Worm (Caenorhabditis elegans) whole organism, late embryonic: Measurements from ENCODE around the gene dpf-4.
A peak's percentile ranks its signal among the peaks of the same experiment; 100 is the strongest.

Experiments
- C08G9.2 ChIP-seq: sonication (generic microtip); optimal IDR thresholded peaks from 2 replicates; lab custom pipeline; 2016; ENCODE audit warnings: mild to moderate bottlenecking, missing genetic modification characterization, moderate library complexity, missing compliant biosample characterization
- C38D4.7 ChIP-seq: fragments of 200-800 bp; sonication (Bioruptor generic); optimal IDR thresholded peaks from 2 replicates; lab custom pipeline; 2018; ENCODE audit warnings: mild to moderate bottlenecking, missing genetic modification characterization, moderate library complexity, missing compliant biosample characterization
- K02D7.2 ChIP-seq: sonication (generic microtip); optimal IDR thresholded peaks from 2 replicates; lab custom pipeline; 2017; ENCODE audit warnings: mild to moderate bottlenecking, missing genetic modification characterization, missing compliant biosample characterization
- T23F11.4 ChIP-seq: fragments of 200-800 bp; sonication (Bioruptor generic); optimal IDR thresholded peaks from 2 replicates; lab custom pipeline; 2018; ENCODE audit warnings: mild to moderate bottlenecking, missing genetic modification characterization, missing compliant biosample characterization
- ama-1 ChIP-seq: fragments of 150-350 bp; optimal IDR thresholded peaks from 2 replicates; lab custom pipeline; 2014
- ceh-18 ChIP-seq: sonication (generic microtip); optimal IDR thresholded peaks from 2 replicates; lab custom pipeline; 2016; ENCODE audit warnings: missing genetic modification characterization, missing compliant biosample characterization
- ceh-19 ChIP-seq: fragments of 200-800 bp; sonication (Bioruptor generic); optimal IDR thresholded peaks from 2 replicates; lab custom pipeline; 2018; ENCODE audit warnings: mild to moderate bottlenecking, missing genetic modification characterization, missing compliant biosample characterization
- ceh-22 ChIP-seq: sonication (generic microtip); optimal IDR thresholded peaks from 2 replicates; lab custom pipeline; 2017; ENCODE audit warnings: missing biosample characterization, missing genetic modification characterization
- ceh-34 ChIP-seq: sonication (generic microtip); optimal IDR thresholded peaks from 2 replicates; lab custom pipeline; 2016; ENCODE audit warnings: mild to moderate bottlenecking, missing genetic modification characterization, missing compliant biosample characterization
- ceh-48 ChIP-seq: sonication (generic microtip); optimal IDR thresholded peaks from 2 replicates; lab custom pipeline; 2016; ENCODE audit warnings: missing genetic modification characterization, inconsistent platforms, missing compliant biosample characterization
- ceh-6 ChIP-seq: fragments of 200-800 bp; sonication (Bioruptor generic); optimal IDR thresholded peaks from 2 replicates; lab custom pipeline; 2018; ENCODE audit warnings: mild to moderate bottlenecking, missing genetic modification characterization, missing compliant biosample characterization
- ceh-9 ChIP-seq: sonication (generic microtip); optimal IDR thresholded peaks from 2 replicates; lab custom pipeline; 2016; ENCODE audit warnings: mild to moderate bottlenecking, missing genetic modification characterization, inconsistent platforms, missing compliant biosample characterization
- dve-1 ChIP-seq: sonication (generic microtip); optimal IDR thresholded peaks from 2 replicates; lab custom pipeline; 2017; ENCODE audit warnings: antibody characterized with exemption, mild to moderate bottlenecking, missing genetic modification characterization, missing compliant biosample characterization
- elt-2 ChIP-seq: sonication (generic microtip); optimal IDR thresholded peaks from 2 replicates; lab custom pipeline; 2016; ENCODE audit warnings: missing genetic modification reagents, missing genetic modification characterization, missing compliant biosample characterization
- ets-4 ChIP-seq: sonication (generic microtip); optimal IDR thresholded peaks from 2 replicates; lab custom pipeline; 2016; ENCODE audit warnings: missing genetic modification characterization, missing compliant biosample characterization
- fkh-6 ChIP-seq: sonication (generic microtip); optimal IDR thresholded peaks from 2 replicates; lab custom pipeline; 2016; ENCODE audit warnings: missing genetic modification characterization, missing compliant biosample characterization
- hlh-13 ChIP-seq: fragments of 200-800 bp; sonication (Bioruptor generic); optimal IDR thresholded peaks from 2 replicates; lab custom pipeline; 2018; ENCODE audit warnings: mild to moderate bottlenecking, missing genetic modification characterization, missing compliant biosample characterization
- hlh-15 ChIP-seq: sonication (generic microtip); optimal IDR thresholded peaks from 2 replicates; lab custom pipeline; 2016; ENCODE audit warnings: missing genetic modification characterization, missing compliant biosample characterization
- hlh-30 ChIP-seq: sonication (generic microtip); optimal IDR thresholded peaks from 2 replicates; lab custom pipeline; 2017; ENCODE audit warnings: antibody characterized with exemption, missing genetic modification characterization, missing compliant biosample characterization; ENCODE audit not compliant: insufficient read depth
- hlh-6 ChIP-seq: sonication (generic microtip); optimal IDR thresholded peaks from 2 replicates; lab custom pipeline; 2016; ENCODE audit warnings: missing genotype, missing genetic modification characterization, missing compliant biosample characterization
- lim-6 ChIP-seq: sonication (generic microtip); optimal IDR thresholded peaks from 2 replicates; lab custom pipeline; 2016; ENCODE audit warnings: missing genetic modification characterization, missing compliant biosample characterization
- lin-11 ChIP-seq: fragments of 200-800 bp; sonication (Bioruptor generic); optimal IDR thresholded peaks from 2 replicates; lab custom pipeline; 2018; ENCODE audit warnings: mild to moderate bottlenecking, missing genetic modification characterization, missing compliant biosample characterization
- madf-2 ChIP-seq: sonication (generic microtip); optimal IDR thresholded peaks from 2 replicates; lab custom pipeline; 2017; ENCODE audit warnings: missing genetic modification characterization, missing compliant biosample characterization
- mec-3 ChIP-seq: sonication (generic microtip); optimal IDR thresholded peaks from 2 replicates; lab custom pipeline; 2016; ENCODE audit warnings: borderline replicate concordance, missing genetic modification characterization, missing compliant biosample characterization
- nfya-1 ChIP-seq: sonication (generic microtip); optimal IDR thresholded peaks from 2 replicates; lab custom pipeline; 2017; ENCODE audit warnings: missing genetic modification characterization, mild to moderate bottlenecking, missing compliant biosample characterization, antibody characterized with exemption, moderate library complexity
- nhr-11 ChIP-seq: fragments of 150-350 bp; optimal IDR thresholded peaks from 2 replicates; lab custom pipeline; 2014; ENCODE audit warnings: missing biosample characterization, missing genetic modification characterization
- nhr-232 ChIP-seq: sonication (generic microtip); optimal IDR thresholded peaks from 2 replicates; lab custom pipeline; 2016; ENCODE audit warnings: missing genetic modification characterization, missing compliant biosample characterization
- npax-4 ChIP-seq: sonication (generic microtip); optimal IDR thresholded peaks from 2 replicates; lab custom pipeline; 2016; ENCODE audit warnings: missing genetic modification characterization, missing compliant biosample characterization
- pag-3 ChIP-seq: sonication (generic microtip); optimal IDR thresholded peaks from 2 replicates; lab custom pipeline; 2016; ENCODE audit warnings: missing compliant biosample characterization, missing genetic modification characterization, borderline replicate concordance
- pat-9 ChIP-seq: fragments of 200-800 bp; sonication (Bioruptor generic); optimal IDR thresholded peaks from 2 replicates; lab custom pipeline; 2018; ENCODE audit warnings: mild to moderate bottlenecking, missing genetic modification characterization, moderate library complexity, missing compliant biosample characterization
- pax-1 ChIP-seq: fragments of 150-350 bp; optimal IDR thresholded peaks from 2 replicates; lab custom pipeline; 2014; ENCODE audit warnings: missing biosample characterization, missing genetic modification characterization
- rnt-1 ChIP-seq: sonication (generic microtip); optimal IDR thresholded peaks from 2 replicates; lab custom pipeline; 2016; ENCODE audit warnings: missing genetic modification characterization, missing compliant biosample characterization
- sdc-2 ChIP-seq: sonication (generic microtip); optimal IDR thresholded peaks from 2 replicates; lab custom pipeline; 2016; ENCODE audit warnings: missing genotype, missing genetic modification characterization, missing compliant biosample characterization
- sox-4 ChIP-seq: sonication (generic microtip); optimal IDR thresholded peaks from 2 replicates; lab custom pipeline; 2017; ENCODE audit warnings: mild to moderate bottlenecking, missing genetic modification characterization, inconsistent platforms, missing compliant biosample characterization
- syd-9 ChIP-seq: sonication (generic microtip); optimal IDR thresholded peaks from 2 replicates; lab custom pipeline; 2016; ENCODE audit warnings: mild to moderate bottlenecking, missing genetic modification characterization, moderate library complexity, missing compliant biosample characterization
- tbx-7 ChIP-seq: sonication (generic microtip); optimal IDR thresholded peaks from 2 replicates; lab custom pipeline; 2016; ENCODE audit warnings: missing genotype, missing genetic modification characterization, missing compliant biosample characterization
- unc-3 ChIP-seq, 2 experiments: fragments of 200-800 bp in 1 of 2; sonication (Bioruptor generic) in 1 of 2; sonication (generic microtip) in 1 of 2; conservative IDR thresholded peaks in 1 of 2; optimal IDR thresholded peaks in 1 of 2; 2 replicates each; pipeline versions ENCODE4 v1.3.6 to Lab custom; 2016 to 2022; ENCODE audit warnings: missing compliant biosample characterization in 2 of 2, missing genetic modification characterization in 2 of 2, missing genetic modification reagents in 1 of 2
- unc-42 ChIP-seq: sonication (generic microtip); optimal IDR thresholded peaks from 2 replicates; lab custom pipeline; 2016; ENCODE audit warnings: missing genotype, missing genetic modification characterization, missing compliant biosample characterization
- unc-55 ChIP-seq: sonication (generic microtip); optimal IDR thresholded peaks from 2 replicates; lab custom pipeline; 2017; ENCODE audit warnings: missing biosample characterization, missing genetic modification reagents, missing genetic modification characterization
- unc-86 ChIP-seq: sonication (generic microtip); optimal IDR thresholded peaks from 2 replicates; lab custom pipeline; 2016; ENCODE audit warnings: missing genetic modification characterization, missing compliant biosample characterization
- ztf-16 ChIP-seq: sonication (generic microtip); optimal IDR thresholded peaks from 2 replicates; lab custom pipeline; 2017; ENCODE audit warnings: missing genetic modification characterization, missing compliant biosample characterization

Gene dpf-4

DNA sequence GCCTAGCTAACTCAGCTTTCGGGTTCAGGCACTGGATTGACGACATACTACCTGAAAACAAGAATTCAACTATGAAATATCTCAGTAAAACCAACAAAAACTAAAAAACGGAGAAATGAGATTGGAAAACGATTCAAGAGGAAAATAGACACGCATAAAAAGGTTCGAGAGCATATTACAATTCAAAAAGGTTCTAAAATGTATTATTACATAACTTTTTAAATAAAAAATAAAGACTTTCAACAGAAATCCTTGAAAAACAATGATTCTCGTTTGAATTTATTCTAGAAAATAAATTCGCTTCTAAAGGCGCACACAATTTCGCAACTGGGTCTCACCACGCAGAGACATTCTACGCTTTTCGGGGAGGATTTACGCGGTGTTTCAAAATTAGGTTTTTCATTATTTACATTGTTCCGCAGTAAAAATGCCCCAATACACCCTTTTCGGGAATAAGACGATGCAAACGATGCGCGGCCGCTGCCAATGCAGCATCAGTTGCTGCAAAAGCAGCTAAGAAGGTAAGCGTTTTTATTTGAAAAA lies 3.4 kb upstream of the dpf-4 start, which contains the start of the genes cct-6 and alh-9 (continued):
- TF ChIP-seq ceh-48 (no peak), dve-1 (tag; lab: Kevin White, UChicago) (peak; percentile 64), tbx-7 (tag; lab: Kevin White, UChicago) (no peak), madf-2 (no peak), ceh-34 (tag; lab: Kevin White, UChicago) (peak; percentile 7), ceh-9 (no peak), hlh-6 (tag; lab: Kevin White, UChicago) (no peak), nhr-232 (tag; lab: Kevin White, UChicago) (no peak), ceh-6 (GFP tag; lab: Kevin White, UChicago) (no peak), T23F11.4 (GFP tag; lab: Kevin White, UChicago) (no peak), ceh-22 (tag; lab: Kevin White, UChicago) (no peak), C08G9.2 (no peak), hlh-15 (no peak), ceh-18 (tag; lab: Kevin White, UChicago) (peak; percentile 39), sox-4 (tag; lab: Kevin White, UChicago) (no peak), nfya-1 (tag; lab: Kevin White, UChicago) (peak; percentile 76), ceh-19 (GFP tag; lab: Kevin White, UChicago) (no peak), ztf-16 (tag; lab: Kevin White, UChicago) (no peak), npax-4 (tag; lab: Kevin White, UChicago) (no peak), lim-6 (tag; lab: Kevin White, UChicago) (no peak), K02D7.2 (tag; lab: Kevin White, UChicago) (no peak), pat-9 (tag; lab: Kevin White, UChicago) (no peak), pax-1 (tag; lab: Kevin White, UChicago) (peak; percentile 82), pag-3 (tag; lab: Kevin White, UChicago) (no peak), lin-11 (no peak), hlh-13 (GFP tag; lab: Kevin White, UChicago) (no peak), syd-9 (tag; lab: Kevin White, UChicago) (no peak), nhr-11 (tag; lab: Kevin White, UChicago) (no peak), fkh-6 (no peak), unc-86 (tag; lab: Kevin White, UChicago) (peak; percentile 26)
- TF ChIP-seq, all 69 proteins: peak for 12

ce11 chrIII:5863774-5864173 lies 4.7 kb downstream of the dpf-4 start, which contains the start of gene dnpp-1:
Gene dnpp-1, minus strand, starts transcription at chrIII:5863803.
- TF ChIP-seq madf-2: no peak
- TF ChIP-seq elt-2 (tag; lab: Kevin White, UChicago): peak; percentile 95

DNA sequence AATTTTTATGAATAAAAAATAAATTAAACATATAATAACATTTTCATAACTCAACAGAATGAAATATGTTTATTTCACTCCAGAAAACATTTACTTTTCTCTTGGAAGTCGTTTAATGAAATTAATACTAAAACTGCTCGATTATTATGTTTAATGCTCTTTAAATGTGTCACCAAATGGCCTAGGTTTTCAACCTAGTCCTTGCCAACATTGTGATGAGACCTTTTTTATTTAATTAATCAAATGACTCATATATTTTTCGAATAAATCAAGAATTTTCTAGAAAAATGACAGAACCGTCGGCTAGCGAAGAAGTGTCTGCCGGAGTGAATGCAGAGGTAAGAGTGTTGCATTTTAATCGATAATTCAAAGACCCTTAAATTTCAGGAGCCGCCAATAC lies 5.2 kb downstream of the dpf-4 start, which contains the start of gene rabn-5:
Gene rabn-5, plus strand, starts transcription at position 284 of the 400 bp plus-strand sequence.
- TF ChIP-seq unc-55 (GFP tag; lab: Kevin White, UChicago) (peak; percentile 12), hlh-30 (no peak), unc-42 (peak; percentile 58), hlh-13 (GFP tag; lab: Kevin White, UChicago) (no peak), unc-3 (GFP tag; conservative IDR thresholded peaks at IDR 0.05; lab: Robert Waterston, UW) (no peak), unc-3 (tag; optimal IDR thresholded peaks at IDR 0.05; lab: Kevin White, UChicago) (no peak), ets-4 (tag; lab: Kevin White, UChicago) (peak; percentile 42)

- no peak for TF ChIP-seq unc-55 (GFP tag; lab: Kevin White, UChicago)
- no peak for TF ChIP-seq C08G9.2
- no peak for TF ChIP-seq ets-4 (tag; lab: Kevin White, UChicago)
- TF ChIP-seq ceh-34 (tag; lab: Kevin White, UChicago): no peak
- no peak for TF ChIP-seq hlh-30
- no peak for TF ChIP-seq sdc-2 (tag; lab: Kevin White, UChicago)
- TF ChIP-seq rnt-1 (tag; lab: Kevin White, UChicago): no peak
- no peak for TF ChIP-seq C38D4.7 (GFP tag; lab: Kevin White, UChicago)
- no peak for TF ChIP-seq ama-1
- no peak for TF ChIP-seq nhr-11 (tag; lab: Kevin White, UChicago)
- no peak for TF ChIP-seq mec-3 (tag; lab: Kevin White, UChicago)
Measured at ce11 chrIII:5868401-5868800, 9.3 kb downstream of the dpf-4 start, which contains the start of gene eng-1. Gene eng-1, minus strand, starts transcription at chrIII:5868501.
